Worm (Caenorhabditis elegans): ENCODE data around the gene ubc-19.

Gene ubc-19

ce11 chrV:18719956-18720489 is 30.5 kb upstream of the ubc-19 start, which contains the start of gene Y17D7C.2:
Gene Y17D7C.2 (minus strand): TSS chrV:18719987.
- TF ChIP-seq M03D4.4 (tag; optimal IDR thresholded peaks at IDR 0.05) (peak; percentile 28), drap-1 (GFP tag; optimal IDR thresholded peaks at IDR 0.05) (no peak), elt-3 (tag; optimal IDR thresholded peaks at IDR 0.05) (no peak), ceh-83 (GFP tag; optimal IDR thresholded peaks at IDR 0.05) (no peak), lin-13 (tag; optimal IDR thresholded peaks at IDR 0.05) (no peak), ham-2 (GFP tag; optimal IDR thresholded peaks at IDR 0.05) (no peak), bed-3 (GFP tag; optimal IDR thresholded peaks at IDR 0.05) (no peak), nhr-2 (tag; optimal IDR thresholded peaks at IDR 0.05) (no peak), cnd-1 (tag; optimal IDR thresholded peaks at IDR 0.05) (peak; percentile 63), hlh-1 (tag; optimal IDR thresholded peaks at IDR 0.05) (peak; percentile 4), ces-1 (GFP tag; optimal IDR thresholded peaks at IDR 0.05) (no peak), pha-4 (tag; optimal IDR thresholded peaks at IDR 0.05) (no peak), mls-2 (tag; optimal IDR thresholded peaks at IDR 0.05) (peak; percentile 40), flh-1 (GFP tag; optimal IDR thresholded peaks at IDR 0.05) (no peak), tbx-8 (GFP tag; optimal IDR thresholded peaks at IDR 0.05) (peak; percentile 78), ceh-43 (GFP tag; optimal IDR thresholded peaks at IDR 0.05) (no peak), zip-8 (tag; optimal IDR thresholded peaks at IDR 0.05) (no peak), nhr-28 (tag; optimal IDR thresholded peaks at IDR 0.05) (no peak), unc-62 (GFP tag; optimal IDR thresholded peaks at IDR 0.05) (no peak), unc-39 (tag; optimal IDR thresholded peaks at IDR 0.05) (peak; percentile 48), nhr-12 (tag; optimal IDR thresholded peaks at IDR 0.05) (no peak), blmp-1 (tag; optimal IDR thresholded peaks at IDR 0.05) (no peak)

ce11 chrV:18719412-18719811 is 29.9 kb upstream of the ubc-19 start:
- TF ChIP-seq bed-3 (GFP tag; optimal IDR thresholded peaks at IDR 0.05) (no peak), nhr-12 (tag; optimal IDR thresholded peaks at IDR 0.05) (no peak), unc-62 (GFP tag; optimal IDR thresholded peaks at IDR 0.05) (no peak), ceh-83 (GFP tag; optimal IDR thresholded peaks at IDR 0.05) (no peak), ceh-43 (GFP tag; optimal IDR thresholded peaks at IDR 0.05) (no peak), blmp-1 (tag; optimal IDR thresholded peaks at IDR 0.05) (no peak), ces-1 (GFP tag; optimal IDR thresholded peaks at IDR 0.05) (no peak), pha-4 (tag; optimal IDR thresholded peaks at IDR 0.05) (no peak), mab-5 (tag; optimal IDR thresholded peaks at IDR 0.05) (no peak), lin-13 (tag; optimal IDR thresholded peaks at IDR 0.05) (no peak), lin-32 (GFP tag; optimal IDR thresholded peaks at IDR 0.05) (no peak), unc-39 (tag; optimal IDR thresholded peaks at IDR 0.05) (no peak), sem-2 (GFP tag; optimal IDR thresholded peaks at IDR 0.05) (no peak), drap-1 (GFP tag; optimal IDR thresholded peaks at IDR 0.05) (no peak), snpc-4 (tag; optimal IDR thresholded peaks at IDR 0.05) (no peak), tbx-8 (GFP tag; optimal IDR thresholded peaks at IDR 0.05) (no peak), unc-120 (tag; optimal IDR thresholded peaks at IDR 0.05; ENCODE audit: poor library complexity, severe bottlenecking) (no peak), mep-1 (tag; optimal IDR thresholded peaks at IDR 0.05) (no peak), nhr-76 (tag; optimal IDR thresholded peaks at IDR 0.05) (no peak), lsy-2 (tag; optimal IDR thresholded peaks at IDR 0.05) (no peak)

ce11 chrV:18712118-18712517 is 22.6 kb upstream of the ubc-19 start:
- no peak for TF ChIP-seq nhr-237 (tag; optimal IDR thresholded peaks at IDR 0.05)
- no peak for TF ChIP-seq flh-1 (GFP tag; optimal IDR thresholded peaks at IDR 0.05)
- TF ChIP-seq elt-1 (tag; optimal IDR thresholded peaks at IDR 0.05; ENCODE audit: borderline replicate concordance, insufficient read depth) = no peak
- peak; percentile 36 for TF ChIP-seq cnd-1 (tag; optimal IDR thresholded peaks at IDR 0.05)
- TF ChIP-seq pha-4 (tag; optimal IDR thresholded peaks at IDR 0.05) = no peak
- peak; percentile 46 for TF ChIP-seq unc-39 (tag; optimal IDR thresholded peaks at IDR 0.05)
- peak; percentile 34 for TF ChIP-seq ceh-83 (GFP tag; optimal IDR thresholded peaks at IDR 0.05)
- TF ChIP-seq unc-120 (tag; optimal IDR thresholded peaks at IDR 0.05; ENCODE audit: poor library complexity, severe bottlenecking) = no peak
- no peak for TF ChIP-seq ztf-11 (tag; optimal IDR thresholded peaks at IDR 0.05)

- TF ChIP-seq mab-5 (tag; optimal IDR thresholded peaks at IDR 0.05) = no peak
- no peak for TF ChIP-seq nhr-12 (tag; optimal IDR thresholded peaks at IDR 0.05)
- no peak for TF ChIP-seq lin-32 (GFP tag; optimal IDR thresholded peaks at IDR 0.05)
- TF ChIP-seq elt-1 (tag; optimal IDR thresholded peaks at IDR 0.05; ENCODE audit: borderline replicate concordance, insufficient read depth) = no peak
- no peak for TF ChIP-seq hlh-1 (tag; optimal IDR thresholded peaks at IDR 0.05)
- TF ChIP-seq mls-2 (tag; optimal IDR thresholded peaks at IDR 0.05) = no peak
- no peak for TF ChIP-seq lsy-2 (tag; optimal IDR thresholded peaks at IDR 0.05)
- no peak for TF ChIP-seq pha-4 (tag; optimal IDR thresholded peaks at IDR 0.05)
- TF ChIP-seq bed-3 (GFP tag; optimal IDR thresholded peaks at IDR 0.05) = no peak
- no peak for TF ChIP-seq elt-3 (tag; optimal IDR thresholded peaks at IDR 0.05)
- no peak for TF ChIP-seq ceh-39 (tag; optimal IDR thresholded peaks at IDR 0.05)
- no peak for TF ChIP-seq lin-13 (tag; optimal IDR thresholded peaks at IDR 0.05)
- TF ChIP-seq unc-39 (tag; optimal IDR thresholded peaks at IDR 0.05) = no peak
- TF ChIP-seq nhr-2 (tag; optimal IDR thresholded peaks at IDR 0.05) = no peak
- no peak for TF ChIP-seq flh-1 (GFP tag; optimal IDR thresholded peaks at IDR 0.05)
- TF ChIP-seq tbx-8 (GFP tag; optimal IDR thresholded peaks at IDR 0.05) = no peak
Observed at ce11 chrV:18711362-18711761, 21.8 kb upstream of the ubc-19 start.
